Fruit fly (Drosophila melanogaster) whole organism, embryonic: Measurements from ENCODE around the gene IscU.

ENCODE experiments used
- ATbp ChIP-seq: fragments of 200-800 bp; sonication (Bioruptor generic); optimal IDR thresholded peaks from 2 replicates; lab custom pipeline; 2017; ENCODE audit warnings: missing biosample characterization, mild to moderate bottlenecking, missing genetic modification characterization, missing genetic modification reagents
- BEAF-32 ChIP-seq: fragments of 200-800 bp; sonication (Bioruptor generic); optimal IDR thresholded peaks from 3 replicates; lab custom pipeline; 2017; ENCODE audit warnings: missing biosample characterization, missing genetic modification characterization, mild to moderate bottlenecking, moderate library complexity, missing genetic modification reagents
- CG10654 ChIP-seq: fragments of 200-800 bp; sonication (Bioruptor generic); optimal IDR thresholded peaks from 2 replicates; lab custom pipeline; 2016; ENCODE audit warnings: missing biosample characterization, missing genetic modification characterization
- CG1233 ChIP-seq: fragments of 200-800 bp; sonication (Bioruptor generic); optimal IDR thresholded peaks from 4 replicates; lab custom pipeline; 2018; ENCODE audit warnings: missing biosample characterization, mild to moderate bottlenecking, missing genetic modification characterization
- CG12391 ChIP-seq: fragments of 200-800 bp; sonication (Bioruptor generic); optimal IDR thresholded peaks from 3 replicates; lab custom pipeline; 2018; ENCODE audit warnings: missing biosample characterization, mild to moderate bottlenecking, missing genetic modification characterization, moderate library complexity
- CG13287 ChIP-seq: fragments of 200-800 bp; sonication (Bioruptor generic); IDR thresholded peaks from 2 replicates; pipeline ENCODE4 v1.3.6; 2022; ENCODE audit warnings: missing biosample characterization, missing genetic modification characterization; ENCODE audit not compliant: partially characterized antibody
- CG13424 ChIP-seq: fragments of 200-800 bp; sonication (Bioruptor generic); optimal IDR thresholded peaks from 2 replicates; lab custom pipeline; 2019; ENCODE audit warnings: missing biosample characterization, mild to moderate bottlenecking, missing genetic modification characterization, moderate library complexity
- CG14860 ChIP-seq: fragments of 200-800 bp; sonication (Bioruptor generic); IDR thresholded peaks from 3 replicates; pipeline ENCODE4 v1.3.6; 2022; ENCODE audit warnings: missing biosample characterization, missing genetic modification characterization; ENCODE audit not compliant: partially characterized antibody
- CG14965 ChIP-seq: fragments of 200-800 bp; sonication (Bioruptor generic); optimal IDR thresholded peaks from 2 replicates; lab custom pipeline; 2016; ENCODE audit warnings: missing biosample characterization, missing genetic modification characterization, borderline replicate concordance
- CG16779 ChIP-seq: fragments of 200-800 bp; sonication (Bioruptor generic); IDR thresholded peaks from 2 replicates; pipeline ENCODE4 v1.3.6; 2022; ENCODE audit warnings: missing biosample characterization, missing genetic modification characterization
- CG17385 ChIP-seq: fragments of 200-800 bp; sonication (Bioruptor generic); optimal IDR thresholded peaks from 3 replicates; lab custom pipeline; 2018; ENCODE audit warnings: missing biosample characterization, mild to moderate bottlenecking, missing genetic modification characterization
- CG2129 ChIP-seq: fragments of 200-800 bp; sonication (Bioruptor generic); IDR thresholded peaks from 2 replicates; pipeline ENCODE4 v1.3.6; 2022; ENCODE audit warnings: missing biosample characterization, missing genetic modification characterization; ENCODE audit not compliant: partially characterized antibody
- CG2889 ChIP-seq: fragments of 200-800 bp; sonication (Bioruptor generic); IDR thresholded peaks from 3 replicates; pipeline ENCODE4 v1.3.6; 2022; ENCODE audit warnings: missing biosample characterization, missing genetic modification characterization
- CG3281 ChIP-seq: fragments of 200-800 bp; sonication (Bioruptor generic); optimal IDR thresholded peaks from 3 replicates; lab custom pipeline; 2017; ENCODE audit warnings: missing biosample characterization, mild to moderate bottlenecking, missing genetic modification characterization
- CG34224 ChIP-seq: fragments of 200-800 bp; sonication (Bioruptor generic); IDR thresholded peaks from 3 replicates; pipeline ENCODE4 v1.3.6; 2022; ENCODE audit warnings: missing biosample characterization, missing genetic modification characterization; ENCODE audit not compliant: partially characterized antibody
- CG4328 ChIP-seq: fragments of 200-800 bp; sonication (Bioruptor generic); optimal IDR thresholded peaks from 3 replicates; lab custom pipeline; 2017; ENCODE audit warnings: missing biosample characterization, missing genetic modification reagents, missing genetic modification characterization
- CG4360 ChIP-seq: fragments of 200-800 bp; sonication (Bioruptor generic); IDR thresholded peaks from 2 replicates; pipeline ENCODE4 v1.3.6; 2022; ENCODE audit warnings: missing biosample characterization, missing genetic modification characterization
- CG7963 ChIP-seq: fragments of 200-800 bp; sonication (Bioruptor generic); IDR thresholded peaks from 3 replicates; pipeline ENCODE4 v1.3.6; 2022; ENCODE audit warnings: missing biosample characterization, missing genetic modification characterization; ENCODE audit not compliant: partially characterized antibody
- Dip2 ChIP-seq: fragments of 200-800 bp; sonication (Bioruptor generic); IDR thresholded peaks from 2 replicates; pipeline ENCODE4 v1.3.6; 2022; ENCODE audit warnings: missing biosample characterization, missing genetic modification characterization
- Doc3 ChIP-seq: fragments of 200-800 bp; sonication (Bioruptor generic); IDR thresholded peaks from 3 replicates; pipeline ENCODE4 v1.3.6; 2022; ENCODE audit warnings: missing biosample characterization, missing genetic modification characterization; ENCODE audit not compliant: partially characterized antibody
- Dref ChIP-seq: fragments of 200-800 bp; sonication (Bioruptor generic); IDR thresholded peaks from 2 replicates; pipeline ENCODE4 v1.3.6; 2022; ENCODE audit warnings: missing biosample characterization, missing genetic modification characterization
- Med ChIP-seq: fragments of 200-800 bp; sonication (Bioruptor generic); peaks from one replicate; lab custom pipeline; 2016; ENCODE audit warnings: missing biosample characterization, missing genetic modification characterization, mild to moderate bottlenecking, inconsistent platforms, moderate library complexity
- Mes4 ChIP-seq: fragments of 200-800 bp; sonication (Bioruptor generic); optimal IDR thresholded peaks from 2 replicates; lab custom pipeline; 2016; ENCODE audit warnings: missing biosample characterization, missing genetic modification characterization
- Neu2 ChIP-seq: fragments of 200-800 bp; sonication (Bioruptor generic); optimal IDR thresholded peaks from 3 replicates; lab custom pipeline; 2016; ENCODE audit warnings: missing biosample characterization, missing genetic modification characterization, borderline replicate concordance
- Oli ChIP-seq: fragments of 200-800 bp; sonication (Bioruptor generic); optimal IDR thresholded peaks from 2 replicates; lab custom pipeline; 2018; ENCODE audit warnings: missing biosample characterization, mild to moderate bottlenecking, missing genetic modification characterization, moderate library complexity
- Pdp1 ChIP-seq, 2 experiments: fragments of 200-800 bp; sonication (Bioruptor generic); optimal IDR thresholded peaks; 3 replicates each; lab custom pipeline; 2016; ENCODE audit warnings: missing biosample characterization in 2 of 2, missing genetic modification characterization in 2 of 2, mild to moderate bottlenecking in 1 of 2, moderate library complexity in 1 of 2
- Scr ChIP-seq: fragments of 200-800 bp; sonication (Bioruptor generic); IDR thresholded peaks from 2 replicates; pipeline ENCODE4 v1.3.6; 2022; ENCODE audit warnings: missing biosample characterization, missing genetic modification characterization; ENCODE audit not compliant: partially characterized antibody
- Sin3A ChIP-seq: fragments of >200 bp; optimal IDR thresholded peaks from 2 replicates; lab custom pipeline; 2018
- ap ChIP-seq: fragments of 200-800 bp; sonication (Bioruptor generic); IDR thresholded peaks from 2 replicates; pipeline ENCODE4 v1.3.6; 2022; ENCODE audit warnings: missing biosample characterization, missing genetic modification characterization
- bab2 ChIP-seq: fragments of 200-800 bp; sonication (Bioruptor generic); optimal IDR thresholded peaks from 2 replicates; lab custom pipeline; 2016; ENCODE audit warnings: missing biosample characterization, missing genetic modification characterization
- bbx ChIP-seq: fragments of 200-800 bp; sonication (Bioruptor generic); IDR thresholded peaks from 2 replicates; pipeline ENCODE4 v1.3.6; 2022; ENCODE audit warnings: missing biosample characterization, missing genetic modification characterization; ENCODE audit not compliant: partially characterized antibody
- cato ChIP-seq: fragments of 200-800 bp; sonication (Bioruptor generic); optimal IDR thresholded peaks from 2 replicates; lab custom pipeline; 2016; ENCODE audit warnings: missing biosample characterization, missing genetic modification characterization, borderline replicate concordance
- corto ChIP-seq: fragments of 200-800 bp; sonication (Bioruptor generic); optimal IDR thresholded peaks from 2 replicates; lab custom pipeline; 2016; ENCODE audit warnings: missing biosample characterization, mild to moderate bottlenecking, missing genetic modification characterization, moderate library complexity
- disco-r ChIP-seq: fragments of 200-800 bp; sonication (Bioruptor generic); optimal IDR thresholded peaks from 2 replicates; lab custom pipeline; 2016; ENCODE audit warnings: missing biosample characterization, missing genetic modification characterization
- gsb-n ChIP-seq: fragments of 200-800 bp; sonication (Bioruptor generic); optimal IDR thresholded peaks from 3 replicates; lab custom pipeline; 2018; ENCODE audit warnings: missing biosample characterization, mild to moderate bottlenecking, missing genetic modification characterization
- insv ChIP-seq, 2 experiments: fragments of 200-800 bp; sonication (Bioruptor generic); optimal IDR thresholded peaks; 3 replicates each; lab custom pipeline; 2016 to 2018; ENCODE audit warnings: missing biosample characterization in 2 of 2, missing genetic modification characterization in 2 of 2
- lab ChIP-seq: fragments of 200-800 bp; sonication (Bioruptor generic); optimal IDR thresholded peaks from 3 replicates; lab custom pipeline; 2017; ENCODE audit warnings: missing biosample characterization, missing genetic modification characterization, mild to moderate bottlenecking, moderate library complexity, missing genetic modification reagents
- lola ChIP-seq, 3 experiments: fragments of >200 bp in 2 of 3; fragments of 200-800 bp in 1 of 3; sonication (Bioruptor generic) in 1 of 3; optimal IDR thresholded peaks; 2 replicates each; lab custom pipeline; 2017 to 2019; ENCODE audit warnings: missing biosample characterization in 3 of 3, missing genetic modification characterization in 3 of 3, mild to moderate bottlenecking in 1 of 3, moderate library complexity in 1 of 3
- mirr ChIP-seq: fragments of 200-800 bp; sonication (Bioruptor generic); optimal IDR thresholded peaks from 3 replicates; lab custom pipeline; 2018; ENCODE audit warnings: missing biosample characterization, mild to moderate bottlenecking, missing genetic modification characterization
- pho ChIP-seq: fragments of 200-800 bp; sonication (Bioruptor generic); optimal IDR thresholded peaks from 2 replicates; lab custom pipeline; 2016; ENCODE audit warnings: missing biosample characterization, missing genetic modification characterization
- ranshi ChIP-seq: fragments of 200-800 bp; sonication (Bioruptor generic); IDR thresholded peaks from 2 replicates; pipeline ENCODE4 v1.3.6; 2022; ENCODE audit warnings: missing biosample characterization, missing genetic modification characterization
- repo ChIP-seq: fragments of 200-800 bp; sonication (Bioruptor generic); optimal IDR thresholded peaks from 2 replicates; lab custom pipeline; 2016; ENCODE audit warnings: missing biosample characterization, missing genetic modification characterization
- sna ChIP-seq: fragments of 200-800 bp; sonication (Bioruptor generic); IDR thresholded peaks from 2 replicates; pipeline ENCODE4 v1.3.6; 2022; ENCODE audit warnings: missing biosample characterization, missing genetic modification characterization; ENCODE audit not compliant: partially characterized antibody
- stwl ChIP-seq: fragments of 200-800 bp; sonication (Bioruptor generic); optimal IDR thresholded peaks from 3 replicates; lab custom pipeline; 2018; ENCODE audit warnings: missing biosample characterization, mild to moderate bottlenecking, missing genetic modification characterization, moderate library complexity
- tap ChIP-seq: fragments of 200-800 bp; optimal IDR thresholded peaks from 3 replicates; lab custom pipeline; 2019; ENCODE audit warnings: missing biosample characterization, mild to moderate bottlenecking, missing genetic modification characterization, moderate library complexity
- tgo ChIP-seq: fragments of 200-800 bp; sonication (Bioruptor generic); IDR thresholded peaks from 3 replicates; pipeline ENCODE4 v1.3.6; 2022; ENCODE audit warnings: missing biosample characterization, missing genetic modification characterization
- zfh1 ChIP-seq: fragments of 200-800 bp; sonication (Bioruptor generic); IDR thresholded peaks from 3 replicates; pipeline ENCODE4 v1.3.6; 2022; ENCODE audit warnings: missing biosample characterization, missing genetic modification characterization

IscU gene

dm6 chr3R:8823761-8824499 lies at the start of gene IscU, which contains the start of gene CG8379 (continued):
- TF ChIP-seq Neu2 (no peak), Med (GFP tag; lab: Kevin White, UChicago) (peak; percentile 46), ranshi (GFP tag; lab: Robert Waterston, UW) (no peak), gsb-n (tag; lab: Kevin White, UChicago) (no peak), disco-r (GFP tag; lab: Kevin White, UChicago) (no peak), lola (GFP tag; optimal IDR thresholded peaks at IDR 0.05; lab: Kevin White, UChicago) (peak in 1 of 3 experiments; percentile 18), cato (GFP tag; lab: Kevin White, UChicago) (no peak), tap (tag; lab: Kevin White, UChicago) (no peak), zfh1 (GFP tag; lab: Robert Waterston, UW) (no peak), CG13287 (GFP tag; lab: Robert Waterston, UW) (peak; percentile 82), Pdp1 (GFP tag; optimal IDR thresholded peaks at IDR 0.05; lab: Kevin White, UChicago) (peak in 1 of 2 experiments; percentile 86), CG7963 (GFP tag; lab: Robert Waterston, UW) (no peak), CG3281 (GFP tag; lab: Kevin White, UChicago) (no peak), bbx (no peak), tgo (no peak), CG2129 (GFP tag; lab: Robert Waterston, UW) (peak; percentile 34; the same call in 1 of the 2 replicates), BEAF-32 (GFP tag; lab: Kevin White, UChicago) (peak; percentile 74), Dip2 (GFP tag; lab: Robert Waterston, UW) (no peak), lab (no peak), corto (peak; percentile 8), Dref (GFP tag; lab: Robert Waterston, UW) (peak; percentile 50), ATbp (GFP tag; lab: Kevin White, UChicago) (no peak), mirr (GFP tag; lab: Kevin White, UChicago) (no peak), Oli (tag; lab: Kevin White, UChicago) (no peak), sna (peak; percentile 73), Scr (GFP tag; lab: Robert Waterston, UW) (peak; percentile 70), CG14860 (no peak), Doc3 (GFP tag; lab: Robert Waterston, UW) (peak; percentile 56; the same call in 1 of the 3 replicates), pho (GFP tag; lab: Kevin White, UChicago) (no peak), CG1233 (GFP tag; lab: Kevin White, UChicago) (no peak), CG4328 (peak; percentile 19), stwl (tag; lab: Kevin White, UChicago) (peak; percentile 92), Mes4 (no peak), CG10654 (GFP tag; lab: Kevin White, UChicago) (no peak), ap (GFP tag; lab: Robert Waterston, UW) (no peak), insv (GFP tag; optimal IDR thresholded peaks at IDR 0.05; lab: Kevin White, UChicago) (peak in 1 of 2 experiments; percentile 3), CG2889 (GFP tag; lab: Robert Waterston, UW) (no peak), CG4360 (GFP tag; lab: Robert Waterston, UW) (no peak), CG14965 (GFP tag; lab: Kevin White, UChicago) (no peak), Sin3A (peak; percentile 70), repo (GFP tag; lab: Kevin White, UChicago) (no peak), CG13424 (tag; lab: Kevin White, UChicago) (peak; percentile 11), CG12391 (tag; lab: Kevin White, UChicago) (peak; percentile 45), CG16779 (GFP tag; lab: Robert Waterston, UW) (no peak), CG17385 (GFP tag; lab: Kevin White, UChicago) (no peak), bab2 (GFP tag; lab: Kevin White, UChicago) (no peak), CG34224 (GFP tag; lab: Robert Waterston, UW) (peak; percentile 77; the same call in 2 of the 3 replicates)
